Fruit fly (Drosophila melanogaster) whole organism, adult: ENCODE data around the gene CG10834.

Source experiments
- CG11617 ChIP-seq: fragments of 200-800 bp; sonication (Bioruptor generic); optimal IDR thresholded peaks from 2 replicates; lab custom pipeline; 2017; ENCODE audit warnings: mild to moderate bottlenecking, missing biosample characterization, missing genetic modification reagents, missing genetic modification characterization
- CG12768 ChIP-seq: fragments of 200-800 bp; sonication (Bioruptor generic); optimal IDR thresholded peaks from 2 replicates; lab custom pipeline; 2017; ENCODE audit warnings: missing biosample characterization, missing genetic modification characterization, mild to moderate bottlenecking, moderate library complexity, missing genetic modification reagents
- CG14711 ChIP-seq: fragments of 200-800 bp; sonication (Bioruptor generic); optimal IDR thresholded peaks from 2 replicates; lab custom pipeline; 2018; ENCODE audit warnings: missing biosample characterization, mild to moderate bottlenecking, missing genetic modification characterization, moderate library complexity
- CG1620 ChIP-seq: fragments of 200-800 bp; sonication (Bioruptor generic); optimal IDR thresholded peaks from 2 replicates; lab custom pipeline; 2016; ENCODE audit warnings: missing biosample characterization, missing genetic modification characterization
- CG33017 ChIP-seq: fragments of 200-800 bp; sonication (Bioruptor generic); optimal IDR thresholded peaks from 2 replicates; lab custom pipeline; 2018; ENCODE audit warnings: missing biosample characterization, mild to moderate bottlenecking, missing genetic modification characterization, moderate library complexity
- CG5204 ChIP-seq: fragments of 200-800 bp; sonication (Bioruptor generic); optimal IDR thresholded peaks from 2 replicates; lab custom pipeline; 2016; ENCODE audit warnings: missing biosample characterization, missing genetic modification characterization
- CG7045 ChIP-seq: fragments of 200-800 bp; sonication (Bioruptor generic); optimal IDR thresholded peaks from 2 replicates; lab custom pipeline; 2017; ENCODE audit warnings: missing biosample characterization, mild to moderate bottlenecking, missing genetic modification characterization
- CG7101 ChIP-seq: fragments of 200-800 bp; sonication (Bioruptor generic); optimal IDR thresholded peaks from 2 replicates; lab custom pipeline; 2018; ENCODE audit warnings: missing biosample characterization, mild to moderate bottlenecking, missing genetic modification characterization, moderate library complexity
- Clk ChIP-seq: fragments of 200-800 bp; sonication (Bioruptor generic); optimal IDR thresholded peaks from 2 replicates; lab custom pipeline; 2017; ENCODE audit warnings: missing biosample characterization, missing genetic modification characterization
- Crg-1 ChIP-seq: fragments of 200-800 bp; sonication (Bioruptor generic); optimal IDR thresholded peaks from 2 replicates; lab custom pipeline; 2016; ENCODE audit warnings: missing biosample characterization, missing genetic modification characterization
- Hr96 ChIP-seq: fragments of 200-800 bp; sonication (Bioruptor generic); optimal IDR thresholded peaks from 2 replicates; lab custom pipeline; 2016; ENCODE audit warnings: missing biosample characterization, missing genetic modification characterization
- Mnt ChIP-seq: fragments of 200-800 bp; sonication (Bioruptor generic); optimal IDR thresholded peaks from 2 replicates; lab custom pipeline; 2016; ENCODE audit warnings: missing biosample characterization, mild to moderate bottlenecking, missing genetic modification characterization
- bab1 ChIP-seq: fragments of 200-800 bp; sonication (Bioruptor generic); optimal IDR thresholded peaks from 3 replicates; lab custom pipeline; 2019; ENCODE audit warnings: missing biosample characterization, mild to moderate bottlenecking, missing genetic modification characterization, moderate library complexity
- cic ChIP-seq: fragments of 200-800 bp; sonication (Bioruptor generic); optimal IDR thresholded peaks from 2 replicates; lab custom pipeline; 2017; ENCODE audit warnings: missing biosample characterization, mild to moderate bottlenecking, missing genetic modification characterization, moderate library complexity
- cnc ChIP-seq, 2 experiments: fragments of >200 bp; optimal IDR thresholded peaks; 2 replicates each; lab custom pipeline; 2017
- kay ChIP-seq: fragments of 200-800 bp; sonication (Bioruptor generic); peaks from one replicate; lab custom pipeline; 2016; ENCODE audit warnings: missing biosample characterization, missing genetic modification characterization, borderline replicate concordance
- ovo ChIP-seq: fragments of 200-800 bp; sonication (Bioruptor generic); optimal IDR thresholded peaks from 2 replicates; lab custom pipeline; 2016; ENCODE audit warnings: missing biosample characterization, missing genetic modification characterization
- pad ChIP-seq: fragments of 200-800 bp; sonication (Bioruptor generic); optimal IDR thresholded peaks from 3 replicates; lab custom pipeline; 2017; ENCODE audit warnings: missing biosample characterization, missing genetic modification characterization, mild to moderate bottlenecking, moderate library complexity, missing genetic modification reagents
- tj ChIP-seq: fragments of 200-800 bp; sonication (Bioruptor generic); optimal IDR thresholded peaks from 3 replicates; lab custom pipeline; 2017; ENCODE audit warnings: missing biosample characterization, mild to moderate bottlenecking, missing genetic modification characterization, moderate library complexity
- toe ChIP-seq: fragments of 200-800 bp; sonication (Bioruptor generic); optimal IDR thresholded peaks from 2 replicates; lab custom pipeline; 2016; ENCODE audit warnings: missing biosample characterization, missing genetic modification characterization

Gene CG10834

dm6 chr2L:22070844-22071243 is 36.3 kb downstream of the CG10834 start, which contains the start of gene tplus3a:
tplus3a (plus strand) TSS chr2L:22071144.
- TF ChIP-seq cnc (optimal IDR thresholded peaks at IDR 0.05; lab: Kevin White, UChicago) (no peak), CG1620 (no peak), CG7101 (tag; lab: Kevin White, UChicago) (no peak), pad (GFP tag; lab: Kevin White, UChicago) (no peak), Hr96 (no peak), Clk (GFP tag; lab: Kevin White, UChicago) (no peak), tj (GFP tag; lab: Kevin White, UChicago) (no peak), bab1 (GFP tag; lab: Kevin White, UChicago) (no peak), Mnt (GFP tag; lab: Kevin White, UChicago) (no peak), CG5204 (no peak), CG11617 (GFP tag; lab: Kevin White, UChicago) (no peak), toe (GFP tag; lab: Kevin White, UChicago) (no peak), CG12768 (no peak), CG33017 (tag; lab: Kevin White, UChicago) (no peak), Crg-1 (GFP tag; lab: Kevin White, UChicago) (no peak)

dm6 chr2L:22065243-22065642 is 41.9 kb downstream of the CG10834 start, which contains the start of gene CG42597:
CG42597 (minus strand) TSS chr2L:22065343.
- TF ChIP-seq tj (GFP tag; lab: Kevin White, UChicago) (no peak), Hr96 (no peak), CG11617 (GFP tag; lab: Kevin White, UChicago) (no peak), CG5204 (no peak), CG33017 (tag; lab: Kevin White, UChicago) (no peak), CG14711 (tag; lab: Kevin White, UChicago) (no peak), cnc (optimal IDR thresholded peaks at IDR 0.05; lab: Kevin White, UChicago) (no peak), CG7101 (tag; lab: Kevin White, UChicago) (no peak), ovo (GFP tag; lab: Kevin White, UChicago) (no peak)

DNA sequence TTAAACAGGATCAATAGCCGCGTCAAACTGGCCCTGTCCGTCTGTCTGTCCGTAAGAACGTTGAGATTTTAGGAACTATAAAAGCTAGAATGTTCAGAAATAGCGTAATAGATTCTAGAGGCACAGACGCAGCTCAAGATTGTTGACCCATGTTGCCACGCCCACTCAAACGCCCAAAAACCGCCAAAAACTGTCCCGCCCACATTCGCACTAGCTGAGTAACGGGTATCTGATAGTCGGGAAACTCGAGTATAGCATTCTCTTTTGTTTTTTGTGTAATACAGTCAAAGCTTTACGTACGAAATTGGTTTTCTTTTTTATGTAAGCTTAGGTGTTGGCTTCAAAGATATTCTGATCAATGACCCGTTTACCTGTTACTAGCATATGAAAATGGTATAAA is 47.3 kb downstream of the CG10834 start:
- TF ChIP-seq CG11617 (GFP tag; lab: Kevin White, UChicago): no peak
- TF ChIP-seq ovo (GFP tag; lab: Kevin White, UChicago): no peak
- TF ChIP-seq Crg-1 (GFP tag; lab: Kevin White, UChicago): no peak
- no peak for TF ChIP-seq Mnt (GFP tag; lab: Kevin White, UChicago)
- TF ChIP-seq CG33017 (tag; lab: Kevin White, UChicago): no peak
- no peak for TF ChIP-seq CG7101 (tag; lab: Kevin White, UChicago)
- no peak for TF ChIP-seq Clk (GFP tag; lab: Kevin White, UChicago)
- no peak for TF ChIP-seq tj (GFP tag; lab: Kevin White, UChicago)
- no peak for TF ChIP-seq Hr96
- no peak for TF ChIP-seq CG7045 (GFP tag; lab: Kevin White, UChicago)
- no peak for TF ChIP-seq kay
- no peak for TF ChIP-seq cnc (optimal IDR thresholded peaks at IDR 0.05; lab: Kevin White, UChicago)
- no peak for TF ChIP-seq CG5204
- TF ChIP-seq toe (GFP tag; lab: Kevin White, UChicago): no peak
- TF ChIP-seq cic (GFP tag; lab: Kevin White, UChicago): no peak
